Fruit fly (Drosophila melanogaster) whole organism, prepupa: ENCODE measurements around the gene CG2901.
A peak's percentile ranks its signal among the peaks of the same experiment; 100 is the strongest.
"Not testable (repeated sequence)": the region's sequence is repeated elsewhere in the genome, so short reads cannot be mapped to it uniquely, and the experiment has no call there.

ENCODE experiments used
- Blimp-1 ChIP-seq: fragments of 200-800 bp; sonication (Bioruptor generic); optimal IDR thresholded peaks from 3 replicates; lab custom pipeline; 2017; ENCODE audit warnings: missing biosample characterization, missing genetic modification characterization, mild to moderate bottlenecking, moderate library complexity, missing genetic modification reagents
- CG10631 ChIP-seq: fragments of 200-800 bp; sonication (Bioruptor generic); optimal IDR thresholded peaks from 2 replicates; lab custom pipeline; 2016; ENCODE audit warnings: missing biosample characterization, missing genetic modification characterization
- CG10669 ChIP-seq: fragments of 200-800 bp; sonication (Bioruptor generic); optimal IDR thresholded peaks from 3 replicates; lab custom pipeline; 2018; ENCODE audit warnings: missing biosample characterization, mild to moderate bottlenecking, missing genetic modification characterization, moderate library complexity
- CG11294 ChIP-seq: fragments of 200-800 bp; sonication (Bioruptor generic); IDR thresholded peaks from 2 replicates; pipeline ENCODE4 v1.3.6; 2022; ENCODE audit warnings: missing biosample characterization, missing genetic modification characterization
- CG11762 ChIP-seq: fragments of 200-800 bp; sonication (Bioruptor generic); optimal IDR thresholded peaks from 3 replicates; lab custom pipeline; 2016; ENCODE audit warnings: missing biosample characterization, missing genetic modification characterization; ENCODE audit not compliant: insufficient read depth
- CG15336 ChIP-seq: fragments of 200-800 bp; sonication (Bioruptor generic); IDR thresholded peaks from 2 replicates; pipeline ENCODE4 v1.3.6; 2022; ENCODE audit warnings: missing biosample characterization, missing genetic modification characterization
- CG16779 ChIP-seq: fragments of 200-800 bp; sonication (Bioruptor generic); optimal IDR thresholded peaks from 3 replicates; lab custom pipeline; 2017; ENCODE audit warnings: missing biosample characterization, mild to moderate bottlenecking, missing genetic modification characterization
- CG3032 ChIP-seq: fragments of 200-800 bp; optimal IDR thresholded peaks from 2 replicates; lab custom pipeline; 2019; ENCODE audit warnings: missing biosample characterization, mild to moderate bottlenecking, missing genetic modification characterization, moderate library complexity
- CG31627 ChIP-seq: fragments of 200-800 bp; sonication (Bioruptor generic); optimal IDR thresholded peaks from 3 replicates; lab custom pipeline; 2016; ENCODE audit warnings: missing biosample characterization, missing genetic modification characterization
- CG34406 ChIP-seq: fragments of 200-800 bp; sonication (Bioruptor generic); optimal IDR thresholded peaks from 3 replicates; lab custom pipeline; 2016; ENCODE audit warnings: missing biosample characterization, missing genetic modification characterization
- CG3919 ChIP-seq: fragments of 200-800 bp; sonication (Bioruptor generic); optimal IDR thresholded peaks from 3 replicates; lab custom pipeline; 2016; ENCODE audit warnings: missing biosample characterization, missing genetic modification characterization
- CG4318 ChIP-seq: fragments of 200-800 bp; sonication (Bioruptor generic); optimal IDR thresholded peaks from 3 replicates; lab custom pipeline; 2017; ENCODE audit warnings: missing biosample characterization, mild to moderate bottlenecking, missing genetic modification characterization
- CG6163 ChIP-seq: fragments of 200-800 bp; sonication (Bioruptor generic); IDR thresholded peaks from 3 replicates; pipeline ENCODE4 v1.3.6; 2022; ENCODE audit warnings: missing biosample characterization, missing genetic modification characterization
- CG6276 ChIP-seq: fragments of 200-800 bp; sonication (Bioruptor generic); optimal IDR thresholded peaks from 2 replicates; lab custom pipeline; 2017; ENCODE audit warnings: missing biosample characterization, mild to moderate bottlenecking, missing genetic modification characterization
- CG6792 ChIP-seq: fragments of 200-800 bp; sonication (Bioruptor generic); optimal IDR thresholded peaks from 3 replicates; lab custom pipeline; 2016; ENCODE audit warnings: missing biosample characterization, missing genetic modification characterization
- CG6808 ChIP-seq: fragments of 200-800 bp; sonication (Bioruptor generic); optimal IDR thresholded peaks from 3 replicates; lab custom pipeline; 2017; ENCODE audit warnings: missing biosample characterization, missing genetic modification characterization, mild to moderate bottlenecking, moderate library complexity, missing genetic modification reagents
- CG7368 ChIP-seq: fragments of 200-800 bp; sonication (Bioruptor generic); optimal IDR thresholded peaks from 3 replicates; lab custom pipeline; 2016; ENCODE audit warnings: missing biosample characterization, missing genetic modification characterization
- CG8119 ChIP-seq: fragments of 200-800 bp; sonication (Bioruptor generic); IDR thresholded peaks from 3 replicates; pipeline ENCODE4 v1.3.6; 2022; ENCODE audit warnings: missing biosample characterization, missing genetic modification characterization
- CG9139 ChIP-seq: fragments of 200-800 bp; sonication (Bioruptor generic); optimal IDR thresholded peaks from 3 replicates; lab custom pipeline; 2017; ENCODE audit warnings: missing biosample characterization, mild to moderate bottlenecking, missing genetic modification characterization
- Eip75B ChIP-seq: fragments of 200-800 bp; sonication (Bioruptor generic); optimal IDR thresholded peaks from 3 replicates; lab custom pipeline; 2016; ENCODE audit warnings: missing biosample characterization, missing genetic modification characterization
- Eip78C ChIP-seq: fragments of 200-800 bp; sonication (Bioruptor generic); peaks from one replicate; lab custom pipeline; 2016; ENCODE audit warnings: missing biosample characterization, missing genetic modification characterization
- Ets21C ChIP-seq: fragments of 200-800 bp; sonication (Bioruptor generic); optimal IDR thresholded peaks from 3 replicates; lab custom pipeline; 2016; ENCODE audit warnings: missing biosample characterization, missing genetic modification characterization
- Gug ChIP-seq: fragments of 200-800 bp; sonication (Bioruptor generic); IDR thresholded peaks from 2 replicates; pipeline ENCODE4 v1.3.6; 2022; ENCODE audit warnings: missing biosample characterization, missing genetic modification characterization
- Hr38 ChIP-seq: sonication (Bioruptor generic); optimal IDR thresholded peaks from 2 replicates; lab custom pipeline; 2016; ENCODE audit warnings: missing biosample characterization, missing genetic modification characterization
- Lpt ChIP-seq: fragments of 200-800 bp; sonication (Bioruptor generic); optimal IDR thresholded peaks from 3 replicates; lab custom pipeline; 2016; ENCODE audit warnings: missing biosample characterization, missing genetic modification characterization
- OdsH ChIP-seq: fragments of 200-800 bp; sonication (Bioruptor generic); optimal IDR thresholded peaks from 3 replicates; lab custom pipeline; 2016; ENCODE audit warnings: missing biosample characterization, missing genetic modification characterization
- Sox102F ChIP-seq: fragments of 200-800 bp; sonication (Bioruptor generic); optimal IDR thresholded peaks from 2 replicates; lab custom pipeline; 2016; ENCODE audit warnings: missing biosample characterization, mild to moderate bottlenecking, missing genetic modification characterization
- Sox14 ChIP-seq: fragments of 200-800 bp; sonication (Bioruptor generic); optimal IDR thresholded peaks from 3 replicates; lab custom pipeline; 2016; ENCODE audit warnings: missing biosample characterization, missing genetic modification characterization
- Sox15 ChIP-seq: fragments of 200-800 bp; sonication (Bioruptor generic); optimal IDR thresholded peaks from 3 replicates; lab custom pipeline; 2016; ENCODE audit warnings: missing biosample characterization, missing genetic modification characterization
- achi ChIP-seq: fragments of 200-800 bp; sonication (Bioruptor generic); optimal IDR thresholded peaks from 3 replicates; lab custom pipeline; 2016; ENCODE audit warnings: missing biosample characterization, missing genetic modification characterization
- acj6 ChIP-seq: fragments of 200-800 bp; sonication (Bioruptor generic); optimal IDR thresholded peaks from 3 replicates; lab custom pipeline; 2016; ENCODE audit warnings: missing biosample characterization, missing genetic modification characterization
- cyc ChIP-seq: fragments of 200-800 bp; sonication (Bioruptor generic); optimal IDR thresholded peaks from 3 replicates; lab custom pipeline; 2016; ENCODE audit warnings: missing biosample characterization, missing genetic modification characterization
- dsx ChIP-seq: fragments of 200-800 bp; optimal IDR thresholded peaks from 3 replicates; lab custom pipeline; 2019; ENCODE audit warnings: missing biosample characterization, mild to moderate bottlenecking, missing genetic modification characterization, moderate library complexity; ENCODE audit not compliant: poor library complexity, severe bottlenecking
- esn ChIP-seq: fragments of 200-800 bp; sonication (Bioruptor generic); optimal IDR thresholded peaks from 2 replicates; lab custom pipeline; 2016; ENCODE audit warnings: missing biosample characterization, mild to moderate bottlenecking, missing genetic modification characterization, moderate library complexity
- fd59A ChIP-seq: fragments of 200-800 bp; sonication (Bioruptor generic); optimal IDR thresholded peaks from 2 replicates; lab custom pipeline; 2017; ENCODE audit warnings: missing biosample characterization, mild to moderate bottlenecking, missing genetic modification characterization, missing genetic modification reagents
- fd85E ChIP-seq: fragments of 200-800 bp; sonication (Bioruptor generic); optimal IDR thresholded peaks from 3 replicates; lab custom pipeline; 2016; ENCODE audit warnings: missing biosample characterization, missing genetic modification characterization
- fkh ChIP-seq: fragments of 200-800 bp; sonication (Bioruptor generic); optimal IDR thresholded peaks from 3 replicates; lab custom pipeline; 2017; ENCODE audit warnings: missing biosample characterization, mild to moderate bottlenecking, missing genetic modification characterization, moderate library complexity
- net ChIP-seq: fragments of 200-800 bp; sonication (Bioruptor generic); optimal IDR thresholded peaks from 3 replicates; lab custom pipeline; 2016; ENCODE audit warnings: missing biosample characterization, missing genetic modification characterization
- salr ChIP-seq, 2 experiments: fragments of 200-800 bp; sonication (Bioruptor generic); optimal IDR thresholded peaks; 3 replicates each; lab custom pipeline; 2016 to 2018; ENCODE audit warnings: missing biosample characterization in 2 of 2, missing genetic modification characterization in 2 of 2, mild to moderate bottlenecking in 1 of 2
- svp ChIP-seq: fragments of 200-800 bp; sonication (Bioruptor generic); peaks from one replicate; lab custom pipeline; 2016; ENCODE audit warnings: missing biosample characterization, missing genetic modification characterization

The CG2901 gene

DNA sequence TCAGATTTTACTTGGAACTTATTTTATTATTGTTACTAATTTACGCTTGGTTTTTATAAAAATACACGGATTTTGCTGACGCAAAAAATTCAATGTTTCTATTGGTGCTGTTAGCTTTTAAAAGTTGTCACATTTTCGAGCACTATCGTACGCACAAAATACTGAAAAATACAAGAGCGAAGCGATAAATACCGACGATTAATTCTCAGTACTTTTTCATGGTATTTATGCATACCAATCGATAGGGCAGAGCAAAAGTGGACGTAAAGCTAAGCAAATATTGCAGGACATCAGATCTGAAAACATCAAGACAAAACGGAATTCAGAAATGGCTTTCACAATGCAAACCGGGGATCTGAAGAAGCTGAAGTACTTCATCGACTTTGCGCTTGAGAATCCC is 29.1 kb upstream of the CG2901 start, which contains the start of gene HIP:
Gene HIP (plus strand): TSS at position 232 of the 400 bp plus-strand sequence.
- peak; percentile 4 for TF ChIP-seq fkh

- TF ChIP-seq Blimp-1, esn, CG10669 (GFP tag; lab: Kevin White, UChicago): not testable (repeated sequence)
- TF ChIP-seq, all 60 proteins: peak for 0; not testable (repeated sequence) for 60
Measured at dm6 chrX:3802016-3802415, 26.0 kb upstream of the CG2901 start, which contains the start of gene fd3F. fd3F (plus strand) TSS chrX:3802316.

- no peak for TF ChIP-seq CG10631 (GFP tag; lab: Kevin White, UChicago)
- TF ChIP-seq CG7368 = no peak
- TF ChIP-seq CG6808 (GFP tag; lab: Kevin White, UChicago) = no peak
- no peak for TF ChIP-seq Sox14 (GFP tag; lab: Kevin White, UChicago)
- no peak for TF ChIP-seq CG6276
- TF ChIP-seq net (GFP tag; lab: Kevin White, UChicago) = no peak
- no peak for TF ChIP-seq Gug (GFP tag; lab: Robert Waterston, UW)
- TF ChIP-seq cyc (GFP tag; lab: Kevin White, UChicago) = no peak
- TF ChIP-seq acj6 = no peak
- TF ChIP-seq fkh = no peak
- no peak for TF ChIP-seq CG8119 (GFP tag; lab: Robert Waterston, UW)
- TF ChIP-seq dsx = no peak
- TF ChIP-seq svp (GFP tag; lab: Kevin White, UChicago) = no peak
- no peak for TF ChIP-seq CG31627 (GFP tag; lab: Kevin White, UChicago)
- TF ChIP-seq salr (GFP tag; optimal IDR thresholded peaks at IDR 0.05; lab: Kevin White, UChicago) = no peak
- TF ChIP-seq CG34406 (GFP tag; lab: Kevin White, UChicago) = no peak
- TF ChIP-seq achi (GFP tag; lab: Kevin White, UChicago) = no peak
- TF ChIP-seq, all 60 proteins: peak for 0
Measured at dm6 chrX:3808467-3808866, 19.5 kb upstream of the CG2901 start.

DNA sequence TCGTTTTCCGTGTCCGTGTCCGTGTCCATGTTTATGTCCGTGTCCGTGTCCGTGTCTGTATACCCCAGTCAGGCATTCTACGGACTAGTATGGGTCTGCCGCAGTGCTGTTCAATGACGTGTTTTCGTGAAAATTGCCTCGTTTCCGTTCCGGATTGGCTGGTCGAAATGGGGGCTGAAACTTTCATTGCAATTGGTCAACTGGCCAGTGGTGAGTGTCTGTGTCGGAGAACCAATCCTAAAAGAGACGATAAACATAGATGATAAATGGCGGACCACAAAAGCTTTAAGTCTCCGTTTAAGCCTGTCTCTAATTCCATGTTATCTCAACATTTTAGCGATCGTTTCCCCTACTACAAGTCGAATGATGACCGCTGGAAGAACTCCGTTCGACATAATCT is 18.9 kb upstream of the CG2901 start:
- TF ChIP-seq CG9139 (GFP tag; lab: Kevin White, UChicago) (no peak), acj6 (no peak), CG4318 (GFP tag; lab: Kevin White, UChicago) (no peak), net (GFP tag; lab: Kevin White, UChicago) (no peak), Gug (GFP tag; lab: Robert Waterston, UW) (no peak), CG6792 (GFP tag; lab: Kevin White, UChicago) (no peak), CG16779 (tag; lab: Kevin White, UChicago) (no peak), CG3919 (GFP tag; lab: Kevin White, UChicago) (no peak), CG10631 (GFP tag; lab: Kevin White, UChicago) (no peak), Sox15 (GFP tag; lab: Kevin White, UChicago) (no peak), fd85E (GFP tag; lab: Kevin White, UChicago) (no peak), Eip75B (GFP tag; lab: Kevin White, UChicago) (no peak), Hr38 (GFP tag; lab: Kevin White, UChicago) (no peak), fd59A (no peak)

DNA sequence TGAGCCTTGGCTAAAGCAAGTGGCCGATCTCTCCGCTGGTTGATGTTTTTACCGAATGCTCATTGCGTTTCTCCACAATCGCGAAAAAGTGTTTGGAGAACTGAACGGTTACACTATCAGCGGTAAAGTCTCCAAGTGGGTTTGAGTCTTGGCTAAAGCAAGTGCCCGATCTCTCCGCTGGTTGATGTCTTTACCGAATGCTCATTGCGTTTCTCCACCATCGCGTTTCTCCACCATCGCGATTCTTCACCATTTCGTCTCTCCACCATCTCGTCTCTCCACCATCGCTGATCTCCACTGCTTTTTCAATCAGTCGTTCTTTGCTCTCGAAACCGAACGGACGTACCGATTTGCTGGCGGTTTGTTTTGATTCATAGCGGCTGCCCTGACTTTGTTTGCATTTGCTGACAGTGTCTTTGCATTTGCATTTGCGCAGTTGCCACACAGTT is 16.6 kb upstream of the CG2901 start, which contains the start of gene ec:
Gene ec (plus strand): TSS at position 359 of the 449 bp plus-strand sequence.
- TF ChIP-seq salr (GFP tag; optimal IDR thresholded peaks at IDR 0.05; lab: Kevin White, UChicago) (no peak), CG6163 (GFP tag; lab: Robert Waterston, UW) (peak; percentile 48; the same call in 1 of the 3 replicates), Sox102F (GFP tag; lab: Kevin White, UChicago) (no peak), esn (GFP tag; lab: Kevin White, UChicago) (no peak), CG10669 (GFP tag; lab: Kevin White, UChicago) (no peak), Ets21C (no peak), Hr38 (GFP tag; lab: Kevin White, UChicago) (no peak), Lpt (GFP tag; lab: Kevin White, UChicago) (peak; percentile 21), dsx (peak; percentile 26), Eip78C (GFP tag; lab: Kevin White, UChicago) (no peak), CG11762 (no peak), cyc (GFP tag; lab: Kevin White, UChicago) (no peak), CG4318 (GFP tag; lab: Kevin White, UChicago) (no peak), CG6276 (no peak), achi (GFP tag; lab: Kevin White, UChicago) (no peak), OdsH (no peak), CG11294 (GFP tag; lab: Robert Waterston, UW) (no peak), Blimp-1 (GFP tag; lab: Kevin White, UChicago) (no peak), Sox14 (GFP tag; lab: Kevin White, UChicago) (no peak), CG6808 (GFP tag; lab: Kevin White, UChicago) (no peak), CG15336 (GFP tag; lab: Robert Waterston, UW) (peak; percentile 49; the same call in 1 of the 2 replicates), CG7368 (no peak), CG31627 (GFP tag; lab: Kevin White, UChicago) (no peak), Gug (GFP tag; lab: Robert Waterston, UW) (0 out of 2 replicates have a peak, but pooled peaks have one; percentile 23), fkh (peak; percentile 63), CG34406 (GFP tag; lab: Kevin White, UChicago) (no peak), CG3032 (tag; lab: Kevin White, UChicago) (no peak), Sox15 (GFP tag; lab: Kevin White, UChicago) (no peak)
